Worm (Caenorhabditis elegans): ENCODE results near the gene Y54G2A.77.
A peak's percentile ranks its signal among the peaks of the same experiment; 100 is the strongest.

Y54G2A.77 gene

DNA sequence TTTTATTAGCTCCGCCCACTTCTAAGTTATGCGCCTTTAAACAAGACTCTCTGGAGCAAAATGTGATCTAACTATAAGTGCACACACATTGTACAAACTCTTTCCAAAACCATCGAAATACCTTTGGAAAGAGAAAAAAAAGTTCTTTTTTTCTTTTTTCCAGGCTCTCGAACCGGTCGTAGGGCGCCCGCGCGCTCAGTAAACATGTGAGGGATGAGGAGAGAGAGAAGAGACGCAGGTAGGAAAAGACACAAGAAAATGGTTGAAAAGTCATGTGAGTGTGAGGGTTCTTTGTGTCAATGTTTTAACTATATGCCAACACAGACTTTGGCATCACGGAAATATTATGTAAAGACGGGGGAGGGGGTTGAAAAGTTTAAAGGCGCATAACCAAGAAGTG lies 12.0 kb downstream of the Y54G2A.77 start (continued):
- TF ChIP-seq nhr-12 (tag; optimal IDR thresholded peaks at IDR 0.05) = no peak
- TF ChIP-seq tlp-1 (tag; optimal IDR thresholded peaks at IDR 0.05) = no peak
- peak; percentile 95 for TF ChIP-seq grh-1 (GFP tag; IDR thresholded peaks at IDR 0.05)
- TF ChIP-seq C16A3.4 (tag; optimal IDR thresholded peaks at IDR 0.05) = peak; percentile 76
- TF ChIP-seq lin-14 (GFP tag; optimal IDR thresholded peaks at IDR 0.05) = peak; percentile 94
- no peak for TF ChIP-seq hlh-4 (tag; optimal IDR thresholded peaks at IDR 0.05)
- TF ChIP-seq aly-2 (tag; optimal IDR thresholded peaks at IDR 0.05) = no peak
- TF ChIP-seq sup-37 (GFP tag; optimal IDR thresholded peaks at IDR 0.05) = peak; percentile 45
- no peak for TF ChIP-seq unc-30 (tag; optimal IDR thresholded peaks at IDR 0.05)
- peak; percentile 89 for TF ChIP-seq ama-1 (optimal IDR thresholded peaks at IDR 0.05)
- TF ChIP-seq snu-23 (GFP tag; optimal IDR thresholded peaks at IDR 0.05) = peak; percentile 93
- TF ChIP-seq pax-3 (tag; optimal IDR thresholded peaks at IDR 0.05) = peak; percentile 51
- peak in 1 of 2 experiments; percentile 86 for TF ChIP-seq mdl-1 (tag; optimal IDR thresholded peaks at IDR 0.05)
- TF ChIP-seq fkh-4 (tag; optimal IDR thresholded peaks at IDR 0.05; ENCODE audit: borderline replicate concordance) = no peak
- TF ChIP-seq Y116A8C.19 (tag; optimal IDR thresholded peaks at IDR 0.05; ENCODE audit: borderline replicate concordance) = no peak
- TF ChIP-seq nhr-19 (GFP tag; conservative IDR thresholded peaks at IDR 0.05) = peak; percentile 92
- no peak for TF ChIP-seq ceh-63 (GFP tag; optimal IDR thresholded peaks at IDR 0.05)
- no peak for TF ChIP-seq alr-1 (tag; optimal IDR thresholded peaks at IDR 0.05; ENCODE audit: borderline replicate concordance)
- peak; percentile 12 to 75 (median 55) for TF ChIP-seq ceh-82 (tag; optimal IDR thresholded peaks at IDR 0.05)
- no peak for TF ChIP-seq efl-3 (GFP tag; optimal IDR thresholded peaks at IDR 0.05)
- peak; percentile 63; the same call in 1 of the 2 replicates for TF ChIP-seq ceh-88 (GFP tag; IDR thresholded peaks at IDR 0.05)
- TF ChIP-seq unc-62 (GFP tag; optimal IDR thresholded peaks at IDR 0.05) = no peak
- peak; percentile 69 to 71 for TF ChIP-seq efl-1 (optimal IDR thresholded peaks at IDR 0.05)
- TF ChIP-seq efl-1 (GFP tag; optimal IDR thresholded peaks at IDR 0.05 in 1 of 2) = peak; percentile 62 to 96
- TF ChIP-seq ces-1 (GFP tag; optimal IDR thresholded peaks at IDR 0.05) = no peak
- peak; percentile 65 for TF ChIP-seq hpl-2 (GFP tag; optimal IDR thresholded peaks at IDR 0.05)
- no peak for TF ChIP-seq egl-27 (tag; optimal IDR thresholded peaks at IDR 0.05)
- TF ChIP-seq C34B4.2 (tag; optimal IDR thresholded peaks at IDR 0.05) = no peak
- TF ChIP-seq isw-1 (GFP tag; IDR thresholded peaks at IDR 0.05) = peak; percentile 55
- TF ChIP-seq ets-5 (GFP tag; IDR thresholded peaks at IDR 0.05) = no peak
- peak; percentile 79 to 84 for TF ChIP-seq lsy-2 (tag; optimal IDR thresholded peaks at IDR 0.05)
- peak; percentile 70 for TF ChIP-seq nhr-237 (tag; optimal IDR thresholded peaks at IDR 0.05)
- no peak for TF ChIP-seq pqm-1 (tag; optimal IDR thresholded peaks at IDR 0.05)
- peak; percentile 91 for TF ChIP-seq skn-1 (tag; optimal IDR thresholded peaks at IDR 0.05)
- peak; percentile 37 for TF ChIP-seq unc-130 (tag; optimal IDR thresholded peaks at IDR 0.05)
- no peak for TF ChIP-seq nhr-84 (tag; optimal IDR thresholded peaks at IDR 0.05)
- TF ChIP-seq sox-4 (tag; optimal IDR thresholded peaks at IDR 0.05) = no peak
- TF ChIP-seq vab-15 (tag; optimal IDR thresholded peaks at IDR 0.05) = no peak
- TF ChIP-seq tbx-2 (tag; optimal IDR thresholded peaks at IDR 0.05) = peak; percentile 88
- TF ChIP-seq zag-1 (tag; optimal IDR thresholded peaks at IDR 0.05) = no peak
- TF ChIP-seq C04F5.9 (tag; optimal IDR thresholded peaks at IDR 0.05) = peak; percentile 43
- no peak for TF ChIP-seq mef-2 (tag; optimal IDR thresholded peaks at IDR 0.05)
- TF ChIP-seq nhr-47 (tag; optimal IDR thresholded peaks at IDR 0.05) = peak; percentile 81
- no peak for TF ChIP-seq lin-15B (tag; optimal IDR thresholded peaks at IDR 0.05)
- TF ChIP-seq mep-1 (tag; optimal IDR thresholded peaks at IDR 0.05) = peak; percentile 94
- TF ChIP-seq sptf-1 (tag; optimal IDR thresholded peaks at IDR 0.05) = no peak
- peak; percentile 84 for TF ChIP-seq swsn-7 (tag; optimal IDR thresholded peaks at IDR 0.05)
- TF ChIP-seq elt-3 (tag; optimal IDR thresholded peaks at IDR 0.05) = peak in 2 of 6 experiments; percentile 55 to 56
- TF ChIP-seq lin-39 (tag; optimal IDR thresholded peaks at IDR 0.05) = no peak
- peak; percentile 86 for TF ChIP-seq nhr-90 (tag; optimal IDR thresholded peaks at IDR 0.05; ENCODE audit: poor library complexity)
- peak; percentile 10 for TF ChIP-seq fkh-8 (tag; optimal IDR thresholded peaks at IDR 0.05)
- TF ChIP-seq fkh-10 (GFP tag; optimal IDR thresholded peaks at IDR 0.05) = no peak
- TF ChIP-seq dsc-1 (tag; optimal IDR thresholded peaks at IDR 0.05) = peak; percentile 28
- TF ChIP-seq nhr-11 (tag; optimal IDR thresholded peaks at IDR 0.05) = peak; percentile 35
- TF ChIP-seq aha-1 (tag; optimal IDR thresholded peaks at IDR 0.05) = no peak

Data from whole organism, L1 larva.